Fruit fly (Drosophila melanogaster) whole organism, wandering third instar larva: ENCODE data around the gene Cog8.

Source experiments
- Dfd ChIP-seq: fragments of >200 bp; optimal IDR thresholded peaks from 2 replicates; lab custom pipeline; 2017; ENCODE audit warnings: missing biosample characterization, missing genetic modification characterization
- brk ChIP-seq: fragments of 200-800 bp; sonication (Bioruptor generic); optimal IDR thresholded peaks from 2 replicates; lab custom pipeline; 2016; ENCODE audit warnings: missing biosample characterization, mild to moderate bottlenecking, missing genetic modification characterization

dm6 chr2L:11516526-11517441 lies 18.0 kb upstream of the Cog8 start, which contains the start of the genes Dlg5 and CG4970:
- TF ChIP-seq brk (GFP tag; lab: Kevin White, UChicago) (no peak), Dfd (GFP tag; lab: Kevin White, UChicago) (no peak)
